Worm (Caenorhabditis elegans): ENCODE measurements around the gene Y69H2.10.

ce11 chrV:18733942-18734341 is 63.8 kb downstream of the Y69H2.10 start:
- no peak for TF ChIP-seq aly-2 (tag; optimal IDR thresholded peaks at IDR 0.05)
- TF ChIP-seq sma-9 (GFP tag; optimal IDR thresholded peaks at IDR 0.05) = no peak
- no peak for TF ChIP-seq sma-9 (tag; optimal IDR thresholded peaks at IDR 0.05)
- TF ChIP-seq elt-1 (tag; optimal IDR thresholded peaks at IDR 0.05) = no peak
- no peak for TF ChIP-seq ama-1 (optimal IDR thresholded peaks at IDR 0.05)
- TF ChIP-seq snpc-4 (tag; optimal IDR thresholded peaks at IDR 0.05) = no peak
- TF ChIP-seq lsy-2 (tag; optimal IDR thresholded peaks at IDR 0.05) = no peak
- no peak for TF ChIP-seq C34F6.9 (tag; optimal IDR thresholded peaks at IDR 0.05)
- no peak for TF ChIP-seq lin-13 (GFP tag; optimal IDR thresholded peaks at IDR 0.05)
- no peak for TF ChIP-seq nhr-11 (tag; optimal IDR thresholded peaks at IDR 0.05)
- TF ChIP-seq sem-4 (tag; optimal IDR thresholded peaks at IDR 0.05) = no peak
